Worm (Caenorhabditis elegans): ENCODE data around the gene toca-1.

Gene toca-1

ce11 chrX:1476005-1476404, 45.3 kb downstream of the toca-1 start:
- TF ChIP-seq pqm-1 (tag; optimal IDR thresholded peaks at IDR 0.05) (no peak), lsy-12 (tag; optimal IDR thresholded peaks at IDR 0.05) (no peak), pha-4 (tag; optimal IDR thresholded peaks at IDR 0.05) (no peak), nhr-12 (tag; optimal IDR thresholded peaks at IDR 0.05) (no peak), fkh-10 (GFP tag; optimal IDR thresholded peaks at IDR 0.05) (no peak)

- TF ChIP-seq eor-1 (tag; optimal IDR thresholded peaks at IDR 0.05) = no peak
- TF ChIP-seq fos-1 (tag; optimal IDR thresholded peaks at IDR 0.05) = no peak
- no peak for TF ChIP-seq sea-2 (GFP tag; optimal IDR thresholded peaks at IDR 0.05)
- no peak for TF ChIP-seq zag-1 (tag; optimal IDR thresholded peaks at IDR 0.05)
- TF ChIP-seq ztf-4 (tag; optimal IDR thresholded peaks at IDR 0.05) = no peak
- no peak for TF ChIP-seq nhr-25 (tag; optimal IDR thresholded peaks at IDR 0.05)
- no peak for TF ChIP-seq nhr-43 (tag; optimal IDR thresholded peaks at IDR 0.05; ENCODE audit: poor library complexity, severe bottlenecking)
- no peak for TF ChIP-seq R02D3.7 (tag; optimal IDR thresholded peaks at IDR 0.05)
- TF ChIP-seq ama-1 (optimal IDR thresholded peaks at IDR 0.05) = no peak
- no peak for TF ChIP-seq tbx-2 (tag; optimal IDR thresholded peaks at IDR 0.05)
- no peak for TF ChIP-seq snpc-4 (tag; optimal IDR thresholded peaks at IDR 0.05)
- TF ChIP-seq fkh-10 (GFP tag; optimal IDR thresholded peaks at IDR 0.05) = no peak
- TF ChIP-seq jun-1 (tag; optimal IDR thresholded peaks at IDR 0.05) = no peak
- no peak for TF ChIP-seq elt-3 (tag; optimal IDR thresholded peaks at IDR 0.05)
- TF ChIP-seq nhr-76 (tag; optimal IDR thresholded peaks at IDR 0.05) = no peak
- TF ChIP-seq ztf-11 (tag; optimal IDR thresholded peaks at IDR 0.05) = no peak
- no peak for TF ChIP-seq ceh-28 (tag; optimal IDR thresholded peaks at IDR 0.05)
- no peak for TF ChIP-seq nhr-77 (tag; optimal IDR thresholded peaks at IDR 0.05)
These were observed 47.5 kb downstream of the toca-1 start for ce11 chrX:1473794-1474193.

ce11 chrX:1472880-1473279, 48.4 kb downstream of the toca-1 start, which contains the start of gene D1005.5:
D1005.5 (minus strand) TSS chrX:1472980.
- TF ChIP-seq R02D3.7 (tag; optimal IDR thresholded peaks at IDR 0.05) = no peak
- TF ChIP-seq nfya-1 (tag; optimal IDR thresholded peaks at IDR 0.05; ENCODE audit: insufficient read depth) = no peak
- TF ChIP-seq nhr-28 (tag; optimal IDR thresholded peaks at IDR 0.05) = no peak
- TF ChIP-seq elt-3 (tag; optimal IDR thresholded peaks at IDR 0.05) = no peak
- TF ChIP-seq aly-2 (tag; optimal IDR thresholded peaks at IDR 0.05) = no peak
- no peak for TF ChIP-seq nhr-237 (tag; optimal IDR thresholded peaks at IDR 0.05)
- TF ChIP-seq ceh-9 (tag; optimal IDR thresholded peaks at IDR 0.05) = no peak

- TF ChIP-seq snpc-4 (tag; optimal IDR thresholded peaks at IDR 0.05) (peak; percentile 10), tbx-2 (tag; optimal IDR thresholded peaks at IDR 0.05) (no peak)
These were observed 50.1 kb downstream of the toca-1 start for ce11 chrX:1471232-1471631.

- TF ChIP-seq fos-1 (tag; optimal IDR thresholded peaks at IDR 0.05) (no peak), elt-1 (tag; optimal IDR thresholded peaks at IDR 0.05) (no peak), unc-62 (GFP tag; optimal IDR thresholded peaks at IDR 0.05) (no peak), fkh-10 (GFP tag; optimal IDR thresholded peaks at IDR 0.05) (peak; percentile 79)
These were observed 53.2 kb downstream of the toca-1 start for ce11 chrX:1468057-1468456.

- TF ChIP-seq ceh-16 (tag; optimal IDR thresholded peaks at IDR 0.05) (no peak), ceh-9 (tag; optimal IDR thresholded peaks at IDR 0.05) (no peak), snpc-4 (tag; optimal IDR thresholded peaks at IDR 0.05) (no peak), elt-3 (tag; optimal IDR thresholded peaks at IDR 0.05) (no peak), unc-62 (GFP tag; optimal IDR thresholded peaks at IDR 0.05) (no peak)
These were observed 56.6 kb downstream of the toca-1 start, which contains the start of gene D1005.6 for ce11 chrX:1464699-1465098. D1005.6 (minus strand) TSS chrX:1464799.

Measured in whole organism, L3 larva.